Fruit fly (Drosophila melanogaster): ENCODE results near the gene CG7794.

Gene CG7794

dm6 chr3R:18052799-18053586, 29.5 kb downstream of the CG7794 start, which contains the start of gene htl:
htl (minus strand) TSS chr3R:18052984.
- no peak for TF ChIP-seq CG17801 (GFP tag; optimal IDR thresholded peaks at IDR 0.05; ENCODE audit: partially characterized antibody)

dm6 chr3R:18058401-18058800, 34.9 kb downstream of the CG7794 start:
- TF ChIP-seq CG17801 (GFP tag; optimal IDR thresholded peaks at IDR 0.05; ENCODE audit: partially characterized antibody), result no peak

dm6 chr3R:18060551-18060950, 37.0 kb downstream of the CG7794 start:
- no peak for TF ChIP-seq CG17801 (GFP tag; optimal IDR thresholded peaks at IDR 0.05; ENCODE audit: partially characterized antibody)

- TF ChIP-seq CG17801 (GFP tag; optimal IDR thresholded peaks at IDR 0.05; ENCODE audit: partially characterized antibody), result no peak
Observed at dm6 chr3R:18063168-18063792, 39.8 kb downstream of the CG7794 start.

dm6 chr3R:18064369-18064768, 40.9 kb downstream of the CG7794 start:
- no peak for TF ChIP-seq CG17801 (GFP tag; optimal IDR thresholded peaks at IDR 0.05; ENCODE audit: partially characterized antibody)

dm6 chr3R:18067930-18068329, 44.4 kb downstream of the CG7794 start:
- TF ChIP-seq CG17801 (GFP tag; optimal IDR thresholded peaks at IDR 0.05; ENCODE audit: partially characterized antibody), result no peak

dm6 chr3R:18072982-18073381, 49.5 kb downstream of the CG7794 start:
- TF ChIP-seq CG17801 (GFP tag; optimal IDR thresholded peaks at IDR 0.05; ENCODE audit: partially characterized antibody), result no peak
